Fruit fly (Drosophila melanogaster): ENCODE results near the gene BigH1.

- peak; percentile 46 for TF ChIP-seq CG8159 (tag; optimal IDR thresholded peaks at IDR 0.05)
- TF ChIP-seq CG10348 (GFP tag; IDR thresholded peaks at IDR 0.05) = no peak
- TF ChIP-seq rn (GFP tag; IDR thresholded peaks at IDR 0.05) = no peak
- TF ChIP-seq Pif1B (GFP tag; optimal IDR thresholded peaks at IDR 0.05) = no peak
- no peak for TF ChIP-seq CG14655 (GFP tag; optimal IDR thresholded peaks at IDR 0.05)
- no peak for TF ChIP-seq fd96Ca (GFP tag; IDR thresholded peaks at IDR 0.05)
- TF ChIP-seq EcR (GFP tag; optimal IDR thresholded peaks at IDR 0.05) = peak; percentile 46
- no peak for TF ChIP-seq D1 (tag; optimal IDR thresholded peaks at IDR 0.05)
- TF ChIP-seq CG13204 (GFP tag; optimal IDR thresholded peaks at IDR 0.05) = no peak
- no peak for TF ChIP-seq CG9948 (tag; optimal IDR thresholded peaks at IDR 0.05)
- TF ChIP-seq CG4496 (GFP tag; IDR thresholded peaks at IDR 0.05) = no peak
- TF ChIP-seq CG17806 (tag; optimal IDR thresholded peaks at IDR 0.05) = no peak
Observed at dm6 chr3R:14622571-14622970, 40.7 kb upstream of the BigH1 start.

Measured in whole organism, pupa.